Fruit fly (Drosophila melanogaster) whole organism, embryonic: ENCODE results near the gene CG5776.

ENCODE experiments used
- ATbp ChIP-seq: fragments of 200-800 bp; sonication (Bioruptor generic); optimal IDR thresholded peaks from 2 replicates; lab custom pipeline; 2017; ENCODE audit warnings: missing biosample characterization, mild to moderate bottlenecking, missing genetic modification characterization, missing genetic modification reagents
- CG12659 ChIP-seq: fragments of 200-800 bp; sonication (Bioruptor generic); optimal IDR thresholded peaks from 3 replicates; lab custom pipeline; 2017; ENCODE audit warnings: mild to moderate bottlenecking, missing biosample characterization, missing genetic modification reagents, missing genetic modification characterization
- CG12942 ChIP-seq: fragments of 200-800 bp; sonication (Bioruptor generic); optimal IDR thresholded peaks from 3 replicates; lab custom pipeline; 2016; ENCODE audit warnings: missing biosample characterization, missing genetic modification characterization
- CG13287 ChIP-seq: fragments of 200-800 bp; sonication (Bioruptor generic); IDR thresholded peaks from 2 replicates; pipeline ENCODE4 v1.3.6; 2022; ENCODE audit warnings: missing biosample characterization, missing genetic modification characterization; ENCODE audit not compliant: partially characterized antibody
- CG13296 ChIP-seq: fragments of 200-800 bp; sonication (Bioruptor generic); optimal IDR thresholded peaks from 3 replicates; lab custom pipeline; 2018; ENCODE audit warnings: missing biosample characterization, mild to moderate bottlenecking, missing genetic modification characterization
- CG14710 ChIP-seq: fragments of 200-800 bp; sonication (Bioruptor generic); optimal IDR thresholded peaks from 3 replicates; lab custom pipeline; 2019; ENCODE audit warnings: missing biosample characterization, mild to moderate bottlenecking, missing genetic modification characterization, moderate library complexity
- CG14860 ChIP-seq: fragments of 200-800 bp; sonication (Bioruptor generic); IDR thresholded peaks from 3 replicates; pipeline ENCODE4 v1.3.6; 2022; ENCODE audit warnings: missing biosample characterization, missing genetic modification characterization; ENCODE audit not compliant: partially characterized antibody
- CG2129 ChIP-seq: fragments of 200-800 bp; sonication (Bioruptor generic); IDR thresholded peaks from 2 replicates; pipeline ENCODE4 v1.3.6; 2022; ENCODE audit warnings: missing biosample characterization, missing genetic modification characterization; ENCODE audit not compliant: partially characterized antibody
- CG34422 ChIP-seq: fragments of 200-800 bp; sonication (Bioruptor generic); IDR thresholded peaks from 3 replicates; pipeline ENCODE4 v1.3.6; 2022; ENCODE audit warnings: missing biosample characterization, missing genetic modification characterization
- CG3847 ChIP-seq: fragments of 200-800 bp; sonication (Bioruptor generic); IDR thresholded peaks from 2 replicates; pipeline ENCODE4 v1.3.6; 2022; ENCODE audit warnings: missing biosample characterization, missing genetic modification characterization
- CG4617 ChIP-seq: fragments of 200-800 bp; sonication (Bioruptor generic); optimal IDR thresholded peaks from 3 replicates; lab custom pipeline; 2016; ENCODE audit warnings: missing biosample characterization, missing genetic modification characterization, borderline replicate concordance
- CG6254 ChIP-seq: fragments of 200-800 bp; sonication (Bioruptor generic); optimal IDR thresholded peaks from 3 replicates; lab custom pipeline; 2017; ENCODE audit warnings: mild to moderate bottlenecking, missing biosample characterization, missing genetic modification reagents, missing genetic modification characterization
- CG6854 ChIP-seq: fragments of 200-800 bp; sonication (Bioruptor generic); optimal IDR thresholded peaks from 3 replicates; lab custom pipeline; 2017; ENCODE audit warnings: missing biosample characterization, mild to moderate bottlenecking, missing genetic modification characterization
- CG9215 ChIP-seq: fragments of 200-800 bp; sonication (Bioruptor generic); IDR thresholded peaks from 2 replicates; pipeline ENCODE4 v1.3.6; 2022; ENCODE audit warnings: missing biosample characterization, missing genetic modification characterization
- CG9797 ChIP-seq: fragments of 200-800 bp; sonication (Bioruptor generic); optimal IDR thresholded peaks from 3 replicates; lab custom pipeline; 2018; ENCODE audit warnings: missing biosample characterization, mild to moderate bottlenecking, missing genetic modification characterization
- CHES-1-like ChIP-seq: fragments of 200-800 bp; sonication (Bioruptor generic); optimal IDR thresholded peaks from 2 replicates; lab custom pipeline; 2016; ENCODE audit warnings: missing biosample characterization, missing genetic modification characterization
- Doc3 ChIP-seq: fragments of 200-800 bp; sonication (Bioruptor generic); IDR thresholded peaks from 3 replicates; pipeline ENCODE4 v1.3.6; 2022; ENCODE audit warnings: missing biosample characterization, missing genetic modification characterization; ENCODE audit not compliant: partially characterized antibody
- Ets97D ChIP-seq: fragments of 200-800 bp; sonication (Bioruptor generic); optimal IDR thresholded peaks from 3 replicates; lab custom pipeline; 2016; ENCODE audit warnings: missing biosample characterization, missing genetic modification characterization
- HLH4C ChIP-seq: fragments of 200-800 bp; sonication (Bioruptor generic); IDR thresholded peaks from 3 replicates; pipeline ENCODE4 v1.3.6; 2022; ENCODE audit warnings: missing biosample characterization, missing genetic modification characterization; ENCODE audit not compliant: partially characterized antibody
- Kr ChIP-seq: fragments of 200-800 bp; sonication (Bioruptor generic); optimal IDR thresholded peaks from 2 replicates; lab custom pipeline; 2017; ENCODE audit warnings: missing biosample characterization, mild to moderate bottlenecking, missing genetic modification characterization
- MBD-R2 ChIP-seq: fragments of 200-800 bp; sonication (Bioruptor generic); IDR thresholded peaks from 2 replicates; pipeline ENCODE4 v1.3.6; 2022; ENCODE audit warnings: missing biosample characterization, missing genetic modification characterization
- Max ChIP-seq: fragments of 200-800 bp; sonication (Bioruptor generic); optimal IDR thresholded peaks from 2 replicates; lab custom pipeline; 2016; ENCODE audit warnings: missing biosample characterization, mild to moderate bottlenecking, missing genetic modification characterization
- Med ChIP-seq: fragments of 200-800 bp; sonication (Bioruptor generic); peaks from one replicate; lab custom pipeline; 2016; ENCODE audit warnings: missing biosample characterization, missing genetic modification characterization, mild to moderate bottlenecking, inconsistent platforms, moderate library complexity
- NC2β ChIP-seq: fragments of 200-800 bp; sonication (Bioruptor generic); optimal IDR thresholded peaks from 2 replicates; lab custom pipeline; 2016; ENCODE audit warnings: missing biosample characterization, missing genetic modification characterization
- Nf-YB ChIP-seq: fragments of 200-800 bp; sonication (Bioruptor generic); optimal IDR thresholded peaks from 3 replicates; lab custom pipeline; 2019; ENCODE audit warnings: missing biosample characterization, mild to moderate bottlenecking, missing genetic modification characterization, moderate library complexity
- Rfx ChIP-seq: fragments of 200-800 bp; sonication (Bioruptor generic); IDR thresholded peaks from 2 replicates; pipeline ENCODE4 v1.3.6; 2022; ENCODE audit warnings: missing biosample characterization, missing genetic modification characterization
- Sin3A ChIP-seq: fragments of >200 bp; optimal IDR thresholded peaks from 2 replicates; lab custom pipeline; 2018
- Sry-β ChIP-seq: fragments of 200-800 bp; sonication (Bioruptor generic); optimal IDR thresholded peaks from 2 replicates; lab custom pipeline; 2018; ENCODE audit warnings: missing biosample characterization, mild to moderate bottlenecking, missing genetic modification characterization, moderate library complexity
- amos ChIP-seq: fragments of 200-800 bp; sonication (Bioruptor generic); IDR thresholded peaks from 2 replicates; pipeline ENCODE4 v1.3.6; 2022; ENCODE audit warnings: missing biosample characterization, missing genetic modification characterization; ENCODE audit not compliant: partially characterized antibody
- ci ChIP-seq: fragments of 200-800 bp; sonication (Bioruptor generic); IDR thresholded peaks from 3 replicates; pipeline ENCODE4 v1.3.6; 2022; ENCODE audit warnings: missing biosample characterization, missing genetic modification characterization
- dati ChIP-seq: fragments of 200-800 bp; sonication (Bioruptor generic); IDR thresholded peaks from 2 replicates; pipeline ENCODE4 v1.3.6; 2022; ENCODE audit warnings: missing biosample characterization, missing genetic modification characterization
- hb ChIP-seq: fragments of 200-800 bp; sonication (Bioruptor generic); IDR thresholded peaks from 3 replicates; pipeline ENCODE4 v1.3.6; 2022; ENCODE audit warnings: missing biosample characterization, missing genetic modification characterization; ENCODE audit not compliant: partially characterized antibody
- hbn ChIP-seq: fragments of 200-800 bp; sonication (Bioruptor generic); IDR thresholded peaks from 2 replicates; pipeline ENCODE4 v1.3.6; 2022; ENCODE audit warnings: missing biosample characterization, missing genetic modification characterization; ENCODE audit not compliant: partially characterized antibody
- kah ChIP-seq: fragments of 200-800 bp; sonication (Bioruptor generic); optimal IDR thresholded peaks from 2 replicates; lab custom pipeline; 2018; ENCODE audit warnings: missing biosample characterization, mild to moderate bottlenecking, missing genetic modification characterization
- knrl ChIP-seq: fragments of 200-800 bp; sonication (Bioruptor generic); IDR thresholded peaks from 3 replicates; pipeline ENCODE4 v1.3.6; 2022; ENCODE audit warnings: missing biosample characterization, missing genetic modification characterization; ENCODE audit not compliant: partially characterized antibody
- nmo ChIP-seq: fragments of 200-800 bp; sonication (Bioruptor generic); optimal IDR thresholded peaks from 2 replicates; lab custom pipeline; 2018; ENCODE audit warnings: missing biosample characterization, mild to moderate bottlenecking, missing genetic modification characterization, moderate library complexity
- onecut ChIP-seq: fragments of 200-800 bp; sonication (Bioruptor generic); IDR thresholded peaks from 2 replicates; pipeline ENCODE4 v1.3.6; 2022; ENCODE audit warnings: missing biosample characterization, missing genetic modification characterization
- phol ChIP-seq: fragments of 200-800 bp; sonication (Bioruptor generic); optimal IDR thresholded peaks from 3 replicates; lab custom pipeline; 2018; ENCODE audit warnings: missing biosample characterization, mild to moderate bottlenecking, missing genetic modification characterization, moderate library complexity
- pzg ChIP-seq: fragments of 200-800 bp; sonication (Bioruptor generic); optimal IDR thresholded peaks from 3 replicates; lab custom pipeline; 2018; ENCODE audit warnings: missing biosample characterization, mild to moderate bottlenecking, missing genetic modification characterization, moderate library complexity
- sens ChIP-seq: fragments of 200-800 bp; sonication (Bioruptor generic); peaks from one replicate; lab custom pipeline; 2016; ENCODE audit warnings: missing biosample characterization, missing genetic modification characterization
- stwl ChIP-seq: fragments of 200-800 bp; sonication (Bioruptor generic); optimal IDR thresholded peaks from 3 replicates; lab custom pipeline; 2018; ENCODE audit warnings: missing biosample characterization, mild to moderate bottlenecking, missing genetic modification characterization, moderate library complexity
- tna ChIP-seq: fragments of 200-800 bp; sonication (Bioruptor generic); IDR thresholded peaks from 2 replicates; pipeline ENCODE4 v1.3.6; 2022; ENCODE audit warnings: missing biosample characterization, missing genetic modification characterization; ENCODE audit not compliant: partially characterized antibody
- trem ChIP-seq: fragments of 200-800 bp; optimal IDR thresholded peaks from 3 replicates; lab custom pipeline; 2019; ENCODE audit warnings: missing biosample characterization, mild to moderate bottlenecking, missing genetic modification characterization, moderate library complexity
- twi ChIP-seq: fragments of 200-800 bp; optimal IDR thresholded peaks from 2 replicates; lab custom pipeline; 2019; ENCODE audit warnings: missing biosample characterization, mild to moderate bottlenecking, missing genetic modification characterization, moderate library complexity
- tx ChIP-seq: fragments of 200-800 bp; sonication (Bioruptor generic); optimal IDR thresholded peaks from 2 replicates; lab custom pipeline; 2016; ENCODE audit warnings: missing biosample characterization, missing genetic modification characterization
- unc-4 ChIP-seq: fragments of 200-800 bp; sonication (Bioruptor generic); IDR thresholded peaks from 2 replicates; pipeline ENCODE4 v1.3.6; 2022; ENCODE audit warnings: missing biosample characterization, missing genetic modification characterization; ENCODE audit not compliant: partially characterized antibody
- zen2 ChIP-seq: fragments of 200-800 bp; sonication (Bioruptor generic); IDR thresholded peaks from 3 replicates; pipeline ENCODE4 v1.3.6; 2022; ENCODE audit warnings: missing biosample characterization, missing genetic modification characterization; ENCODE audit not compliant: partially characterized antibody
- zfh1 ChIP-seq: fragments of 200-800 bp; sonication (Bioruptor generic); IDR thresholded peaks from 3 replicates; pipeline ENCODE4 v1.3.6; 2022; ENCODE audit warnings: missing biosample characterization, missing genetic modification characterization

CG5776 gene

DNA sequence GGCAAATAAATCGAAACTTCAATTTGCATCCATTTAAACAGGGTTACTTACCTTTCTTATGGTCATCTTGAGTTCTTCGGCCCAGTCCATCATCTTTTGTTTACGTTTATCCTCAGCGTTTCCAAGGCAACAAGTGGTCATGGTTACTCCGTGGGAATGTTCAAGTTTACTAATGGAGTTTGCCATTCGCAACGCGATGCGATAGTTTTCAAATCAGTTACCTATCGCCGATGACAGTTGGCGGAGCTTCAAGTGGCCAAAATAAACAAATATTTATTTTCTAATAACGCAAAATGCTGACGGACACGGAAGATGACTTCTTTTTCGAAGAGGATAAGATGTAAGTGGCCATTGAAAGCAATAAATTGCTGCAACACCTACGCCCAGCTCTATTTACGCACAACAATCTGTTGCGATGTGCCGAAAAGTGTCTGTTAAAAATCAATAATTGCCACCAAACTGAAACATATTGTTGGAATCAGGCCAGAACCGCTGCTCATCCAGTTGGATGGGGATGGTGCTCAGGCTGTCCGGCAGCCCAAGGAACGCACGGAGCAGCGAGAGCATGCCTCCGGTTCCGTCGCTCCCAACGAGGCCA, 9.3 kb downstream of the CG5776 start, which contains the start of the genes IFT43 and PICK1 (continued):
- peak; percentile 78 for TF ChIP-seq zen2 (GFP tag; lab: Robert Waterston, UW)
- TF ChIP-seq CG2129 (GFP tag; lab: Robert Waterston, UW) = peak; percentile 52
- TF ChIP-seq sens = peak; percentile 46
- TF ChIP-seq Max (GFP tag; lab: Kevin White, UChicago) = no peak
- no peak for TF ChIP-seq ATbp (GFP tag; lab: Kevin White, UChicago)
- TF ChIP-seq Ets97D (GFP tag; lab: Kevin White, UChicago) = peak; percentile 25
- TF ChIP-seq Med (GFP tag; lab: Kevin White, UChicago) = peak; percentile 61
- TF ChIP-seq CG13296 (GFP tag; lab: Kevin White, UChicago) = no peak
- peak; percentile 54 for TF ChIP-seq trem (tag; lab: Kevin White, UChicago)
- TF ChIP-seq nmo = peak; percentile 1
- TF ChIP-seq Sry-β (GFP tag; lab: Kevin White, UChicago) = peak; percentile 37
- TF ChIP-seq CG6254 (GFP tag; lab: Kevin White, UChicago) = no peak
- no peak for TF ChIP-seq tx (GFP tag; lab: Kevin White, UChicago)
- no peak for TF ChIP-seq Kr (GFP tag; lab: Kevin White, UChicago)
- peak; percentile 77 for TF ChIP-seq HLH4C
- peak; percentile 4 for TF ChIP-seq CHES-1-like (GFP tag; lab: Kevin White, UChicago)
- TF ChIP-seq onecut (GFP tag; lab: Robert Waterston, UW) = peak; percentile 98
- TF ChIP-seq CG12659 = peak; percentile 37
- peak; percentile 78 for TF ChIP-seq knrl (GFP tag; lab: Robert Waterston, UW)
- TF ChIP-seq tna = peak; percentile 78
- peak; percentile 72; the same call in 2 of the 3 replicates for TF ChIP-seq hb (GFP tag; lab: Robert Waterston, UW)
- TF ChIP-seq MBD-R2 = peak; percentile 94
- no peak for TF ChIP-seq twi (tag; lab: Kevin White, UChicago)
- 0 out of 2 replicates have a peak, but pooled peaks have one; percentile 20 for TF ChIP-seq CG3847 (GFP tag; lab: Robert Waterston, UW)
- TF ChIP-seq CG6854 (GFP tag; lab: Kevin White, UChicago) = no peak
- peak; percentile 40 for TF ChIP-seq CG9797 (GFP tag; lab: Kevin White, UChicago)
- TF ChIP-seq stwl (tag; lab: Kevin White, UChicago) = peak; percentile 48
- no peak for TF ChIP-seq dati
- peak; percentile 88 for TF ChIP-seq amos
- peak; percentile 72 for TF ChIP-seq CG14860 (GFP tag; lab: Robert Waterston, UW)
- no peak for TF ChIP-seq CG12942 (GFP tag; lab: Kevin White, UChicago)
- TF ChIP-seq hbn (GFP tag; lab: Robert Waterston, UW) = peak; percentile 83
- peak; percentile 61 for TF ChIP-seq phol
- no peak for TF ChIP-seq Nf-YB (GFP tag; lab: Kevin White, UChicago)
- peak; percentile 75 for TF ChIP-seq unc-4 (GFP tag; lab: Robert Waterston, UW)
- 0 out of 3 replicates have a peak, but pooled peaks have one; percentile 11 for TF ChIP-seq zfh1 (GFP tag; lab: Robert Waterston, UW)
- TF ChIP-seq pzg = peak; percentile 70
- peak; percentile 42 for TF ChIP-seq CG4617 (GFP tag; lab: Kevin White, UChicago)
- TF ChIP-seq kah = peak; percentile 99
- TF ChIP-seq Doc3 (GFP tag; lab: Robert Waterston, UW) = peak; percentile 69
- peak; percentile 63 for TF ChIP-seq Sin3A (lab: Kevin White, UChicago)
- 0 out of 3 replicates have a peak, but pooled peaks have one; percentile 33 for TF ChIP-seq ci (GFP tag; lab: Robert Waterston, UW)
- peak; percentile 54; the same call in 1 of the 3 replicates for TF ChIP-seq CG34422 (GFP tag; lab: Robert Waterston, UW)
- peak; percentile 6 for TF ChIP-seq CG14710
- peak; percentile 84 for TF ChIP-seq CG13287
- TF ChIP-seq Rfx (GFP tag; lab: Robert Waterston, UW) = peak; percentile 89
- TF ChIP-seq CG9215 = no peak
- TF ChIP-seq NC2β (GFP tag; lab: Kevin White, UChicago) = no peak
